Worm (Caenorhabditis elegans) whole organism, L4 larva: Measurements from ENCODE around the gene set-4.

Experiments used
- D1046.2 ChIP-seq: fragments of 200-800 bp; sonication (Bioruptor generic); IDR thresholded peaks from 2 replicates; pipeline ENCODE4 v1.3.6; 2022; ENCODE audit warnings: missing genetic modification characterization, missing compliant biosample characterization
- F26F4.8 ChIP-seq: fragments of 200-800 bp; sonication (Bioruptor generic); conservative IDR thresholded peaks from 2 replicates; pipeline ENCODE4 v1.3.6; 2022; ENCODE audit warnings: missing genetic modification characterization, missing compliant biosample characterization
- F49E8.2 ChIP-seq: sonication (generic microtip); optimal IDR thresholded peaks from 2 replicates; lab custom pipeline; 2016; ENCODE audit warnings: missing compliant biosample characterization, mild to moderate bottlenecking, missing genetic modification characterization, borderline replicate concordance
- T20F7.1 ChIP-seq: fragments of 200-800 bp; sonication (Bioruptor generic); optimal IDR thresholded peaks from 2 replicates; lab custom pipeline; 2018; ENCODE audit warnings: mild to moderate bottlenecking, missing genetic modification characterization, missing compliant biosample characterization
- Y48G9A.11 ChIP-seq: fragments of 200-800 bp; sonication (Bioruptor generic); IDR thresholded peaks from 2 replicates; pipeline ENCODE4 v1.3.6; 2022; ENCODE audit warnings: missing genetic modification reagents, missing genetic modification characterization, missing compliant biosample characterization
- Y5F2A.4 ChIP-seq: fragments of 200-800 bp; sonication (Bioruptor generic); optimal IDR thresholded peaks from 2 replicates; lab custom pipeline; 2018; ENCODE audit warnings: mild to moderate bottlenecking, missing genetic modification characterization, missing compliant biosample characterization
- Y75B8A.6 ChIP-seq: fragments of 200-800 bp; sonication (Bioruptor generic); IDR thresholded peaks from 2 replicates; pipeline ENCODE4 v1.3.6; 2022; ENCODE audit warnings: missing genetic modification reagents, missing genetic modification characterization, missing compliant biosample characterization
- ZK546.5 ChIP-seq, 2 experiments: sonication (generic microtip); optimal IDR thresholded peaks; 2 replicates each; lab custom pipeline; 2017; ENCODE audit warnings: missing biosample characterization in 2 of 2, missing genetic modification characterization in 2 of 2
- aha-1 ChIP-seq: fragments of 150-350 bp; peaks from one replicate; lab custom pipeline; 2014; ENCODE audit warnings: missing biosample characterization, missing genetic modification characterization
- aly-2 ChIP-seq: sonication (generic microtip); optimal IDR thresholded peaks from 2 replicates; lab custom pipeline; 2018; ENCODE audit warnings: missing biosample characterization, missing genetic modification characterization
- attf-4 ChIP-seq: sonication (generic microtip); optimal IDR thresholded peaks from 3 replicates; lab custom pipeline; 2017; ENCODE audit warnings: missing biosample characterization, missing genetic modification characterization
- ceh-20 ChIP-seq: fragments of 200-800 bp; sonication (Bioruptor generic); IDR thresholded peaks from 2 replicates; pipeline ENCODE4 v1.3.6; 2022; ENCODE audit warnings: missing genetic modification reagents, missing genetic modification characterization, missing compliant biosample characterization
- ceh-28 ChIP-seq: fragments of 150-350 bp; optimal IDR thresholded peaks from 2 replicates; lab custom pipeline; 2014; ENCODE audit warnings: missing biosample characterization, missing genetic modification reagents, missing genetic modification characterization
- ctbp-1 ChIP-seq: fragments of 200-800 bp; sonication (Bioruptor generic); IDR thresholded peaks from 2 replicates; pipeline ENCODE4 v1.3.6; 2022; ENCODE audit warnings: missing genetic modification reagents, missing genetic modification characterization, missing compliant biosample characterization
- daf-19 ChIP-seq: fragments of 200-800 bp; sonication (Bioruptor generic); conservative IDR thresholded peaks from 2 replicates; pipeline ENCODE4 v1.3.6; 2022; ENCODE audit warnings: missing genetic modification characterization, missing compliant biosample characterization
- daf-8 ChIP-seq: fragments of 200-800 bp; sonication (Bioruptor generic); IDR thresholded peaks from 2 replicates; pipeline ENCODE4 v1.3.6; 2022; ENCODE audit warnings: missing genetic modification characterization, missing compliant biosample characterization
- dmd-6 ChIP-seq: fragments of 200-800 bp; sonication (Bioruptor generic); IDR thresholded peaks from 2 replicates; pipeline ENCODE4 v1.3.6; 2022; ENCODE audit warnings: missing genetic modification reagents, missing genetic modification characterization, missing compliant biosample characterization
- dmd-8 ChIP-seq: fragments of 200-800 bp; sonication (Bioruptor generic); IDR thresholded peaks from 2 replicates; pipeline ENCODE4 v1.3.6; 2022; ENCODE audit warnings: missing genetic modification characterization, missing compliant biosample characterization
- dmd-9 ChIP-seq: fragments of 200-800 bp; sonication (Bioruptor generic); IDR thresholded peaks from 2 replicates; pipeline ENCODE4 v1.3.6; 2022; ENCODE audit warnings: missing genetic modification reagents, missing genetic modification characterization, missing compliant biosample characterization
- dpl-1 ChIP-seq: fragments of 150-350 bp; optimal IDR thresholded peaks from 2 replicates; lab custom pipeline; 2014; ENCODE audit warnings: missing biosample characterization, missing genetic modification reagents, missing genetic modification characterization
- duxl-1 ChIP-seq: sonication (generic microtip); optimal IDR thresholded peaks from 2 replicates; lab custom pipeline; 2016; ENCODE audit warnings: mild to moderate bottlenecking, missing genetic modification characterization, moderate library complexity, missing compliant biosample characterization; ENCODE audit not compliant: poor library complexity
- egl-43 ChIP-seq: fragments of 200-800 bp; sonication (Bioruptor generic); IDR thresholded peaks from 2 replicates; pipeline ENCODE4 v1.3.6; 2022; ENCODE audit warnings: missing genetic modification reagents, missing genetic modification characterization, missing compliant biosample characterization
- fkh-10 ChIP-seq: fragments of 150-350 bp; optimal IDR thresholded peaks from 2 replicates; lab custom pipeline; 2014; ENCODE audit warnings: missing biosample characterization, missing genetic modification reagents, missing genetic modification characterization
- hif-1 ChIP-seq, 2 experiments: sonication (generic microtip); optimal IDR thresholded peaks; 2 replicates each; lab custom pipeline; 2016 to 2017; ENCODE audit warnings: missing compliant biosample characterization in 2 of 2, missing genetic modification characterization in 2 of 2, missing genetic modification reagents in 2 of 2, missing genotype in 2 of 2, mild to moderate bottlenecking in 1 of 2
- hlh-11 ChIP-seq: fragments of 200-800 bp; sonication (Bioruptor generic); optimal IDR thresholded peaks from 2 replicates; lab custom pipeline; 2018; ENCODE audit warnings: mild to moderate bottlenecking, missing genetic modification characterization, missing compliant biosample characterization
- hmg-1.1 ChIP-seq: fragments of 200-800 bp; sonication (Bioruptor generic); IDR thresholded peaks from 2 replicates; pipeline ENCODE4 v1.3.6; 2022; ENCODE audit warnings: missing genetic modification reagents, missing genetic modification characterization, missing compliant biosample characterization
- jun-1 ChIP-seq: fragments of 150-350 bp; optimal IDR thresholded peaks from 2 replicates; lab custom pipeline; 2014; ENCODE audit warnings: missing biosample characterization, missing genetic modification reagents, missing genetic modification characterization
- lin-13 ChIP-seq: fragments of 150-350 bp; optimal IDR thresholded peaks from 2 replicates; lab custom pipeline; 2014; ENCODE audit warnings: missing biosample characterization, missing genetic modification reagents, missing genetic modification characterization
- lin-29 ChIP-seq: fragments of 200-800 bp; sonication (Bioruptor generic); IDR thresholded peaks from 2 replicates; pipeline ENCODE4 v1.3.6; 2022; ENCODE audit warnings: missing genetic modification reagents, missing genetic modification characterization, missing compliant biosample characterization
- lin-39 ChIP-seq: fragments of 150-350 bp; optimal IDR thresholded peaks from 2 replicates; lab custom pipeline; 2014; ENCODE audit warnings: missing biosample characterization, missing genetic modification reagents, missing genetic modification characterization
- madf-5 ChIP-seq, 2 experiments: fragments of 200-800 bp; sonication (Bioruptor generic); IDR thresholded peaks; 2 replicates each; pipeline ENCODE4 v1.3.6; 2022; ENCODE audit warnings: missing compliant biosample characterization in 2 of 2, missing genetic modification characterization in 2 of 2
- madf-9 ChIP-seq: fragments of 200-800 bp; sonication (Bioruptor generic); conservative IDR thresholded peaks from 2 replicates; pipeline ENCODE4 v1.3.6; 2022; ENCODE audit warnings: missing genetic modification reagents, missing genetic modification characterization, missing compliant biosample characterization
- mdl-1 ChIP-seq, 2 experiments: fragments of 150-350 bp in 1 of 2; sonication (generic microtip) in 1 of 2; optimal IDR thresholded peaks; 2 replicates each; lab custom pipeline; 2014 to 2017; ENCODE audit warnings: missing biosample characterization in 2 of 2, missing genetic modification characterization in 2 of 2
- mep-1 ChIP-seq: fragments of 150-350 bp; sonication (generic microtip); optimal IDR thresholded peaks from 3 replicates; lab custom pipeline; 2014; ENCODE audit warnings: missing biosample characterization, missing genetic modification characterization
- mes-2 ChIP-seq: sonication (generic microtip); optimal IDR thresholded peaks from 2 replicates; lab custom pipeline; 2016; ENCODE audit warnings: missing genotype, mild to moderate bottlenecking, missing genetic modification characterization, missing compliant biosample characterization; ENCODE audit not compliant: poor library complexity, severe bottlenecking
- mxl-3 ChIP-seq: fragments of 200-800 bp; sonication (Bioruptor generic); optimal IDR thresholded peaks from 2 replicates; lab custom pipeline; 2018; ENCODE audit warnings: mild to moderate bottlenecking, missing genetic modification characterization, missing compliant biosample characterization
- nhr-111 ChIP-seq: fragments of 200-800 bp; sonication (Bioruptor generic); optimal IDR thresholded peaks from 2 replicates; lab custom pipeline; 2018; ENCODE audit warnings: mild to moderate bottlenecking, missing genetic modification characterization, missing compliant biosample characterization
- nhr-48 ChIP-seq: sonication (generic microtip); optimal IDR thresholded peaks from 2 replicates; lab custom pipeline; 2016; ENCODE audit warnings: mild to moderate bottlenecking, missing genetic modification characterization, missing compliant biosample characterization
- nhr-6 ChIP-seq: fragments of 150-350 bp; optimal IDR thresholded peaks from 2 replicates; lab custom pipeline; 2014; ENCODE audit warnings: missing biosample characterization, missing genetic modification characterization
- nhr-77 ChIP-seq: fragments of 150-350 bp; optimal IDR thresholded peaks from 2 replicates; lab custom pipeline; 2014; ENCODE audit warnings: missing biosample characterization, missing genetic modification characterization
- pqm-1 ChIP-seq: sonication (generic microtip); optimal IDR thresholded peaks from 2 replicates; lab custom pipeline; 2017; ENCODE audit warnings: missing biosample characterization, missing genetic modification characterization
- set-16 ChIP-seq: fragments of 200-800 bp; sonication (Bioruptor generic); IDR thresholded peaks from 2 replicates; pipeline ENCODE4 v1.3.6; 2022; ENCODE audit warnings: missing genetic modification reagents, missing genetic modification characterization, missing compliant biosample characterization
- spr-3 ChIP-seq: fragments of 200-800 bp; sonication (Bioruptor generic); optimal IDR thresholded peaks from 2 replicates; lab custom pipeline; 2018; ENCODE audit warnings: mild to moderate bottlenecking, missing genetic modification characterization, missing compliant biosample characterization
- tra-1 ChIP-seq: fragments of 200-800 bp; sonication (Bioruptor generic); IDR thresholded peaks from 2 replicates; pipeline ENCODE4 v1.3.6; 2022; ENCODE audit warnings: missing genetic modification reagents, missing genetic modification characterization, missing compliant biosample characterization
- zip-11 ChIP-seq: fragments of 200-800 bp; sonication (Bioruptor generic); IDR thresholded peaks from 2 replicates; pipeline ENCODE4 v1.3.6; 2022; ENCODE audit warnings: missing genetic modification characterization, missing compliant biosample characterization
- ztf-11 ChIP-seq: fragments of 150-350 bp; optimal IDR thresholded peaks from 2 replicates; lab custom pipeline; 2014; ENCODE audit warnings: missing biosample characterization, missing genetic modification characterization
- ztf-7 ChIP-seq: fragments of 150-350 bp; optimal IDR thresholded peaks from 2 replicates; lab custom pipeline; 2014; ENCODE audit warnings: missing biosample characterization, missing genetic modification characterization

set-4 gene

ce11 chrII:6346551-6347079 is 15.5 kb upstream of the set-4 start (continued):
- TF ChIP-seq Y48G9A.11 (GFP tag; lab: Robert Waterston, UW), result no peak; the same call in 1 of the 2 replicates
- TF ChIP-seq daf-19 (GFP tag; lab: Robert Waterston, UW), result peak; percentile 77
- peak; percentile 80 for TF ChIP-seq nhr-77 (tag; lab: Kevin White, UChicago)
- peak; percentile 74 for TF ChIP-seq ctbp-1 (GFP tag; lab: Robert Waterston, UW)
- peak; percentile 18 for TF ChIP-seq mxl-3 (GFP tag; lab: Kevin White, UChicago)
- 0 out of 2 replicates have a peak, but pooled peaks have one; percentile 26 for TF ChIP-seq daf-8
- TF ChIP-seq, all 104 proteins: peak for 58

DNA sequence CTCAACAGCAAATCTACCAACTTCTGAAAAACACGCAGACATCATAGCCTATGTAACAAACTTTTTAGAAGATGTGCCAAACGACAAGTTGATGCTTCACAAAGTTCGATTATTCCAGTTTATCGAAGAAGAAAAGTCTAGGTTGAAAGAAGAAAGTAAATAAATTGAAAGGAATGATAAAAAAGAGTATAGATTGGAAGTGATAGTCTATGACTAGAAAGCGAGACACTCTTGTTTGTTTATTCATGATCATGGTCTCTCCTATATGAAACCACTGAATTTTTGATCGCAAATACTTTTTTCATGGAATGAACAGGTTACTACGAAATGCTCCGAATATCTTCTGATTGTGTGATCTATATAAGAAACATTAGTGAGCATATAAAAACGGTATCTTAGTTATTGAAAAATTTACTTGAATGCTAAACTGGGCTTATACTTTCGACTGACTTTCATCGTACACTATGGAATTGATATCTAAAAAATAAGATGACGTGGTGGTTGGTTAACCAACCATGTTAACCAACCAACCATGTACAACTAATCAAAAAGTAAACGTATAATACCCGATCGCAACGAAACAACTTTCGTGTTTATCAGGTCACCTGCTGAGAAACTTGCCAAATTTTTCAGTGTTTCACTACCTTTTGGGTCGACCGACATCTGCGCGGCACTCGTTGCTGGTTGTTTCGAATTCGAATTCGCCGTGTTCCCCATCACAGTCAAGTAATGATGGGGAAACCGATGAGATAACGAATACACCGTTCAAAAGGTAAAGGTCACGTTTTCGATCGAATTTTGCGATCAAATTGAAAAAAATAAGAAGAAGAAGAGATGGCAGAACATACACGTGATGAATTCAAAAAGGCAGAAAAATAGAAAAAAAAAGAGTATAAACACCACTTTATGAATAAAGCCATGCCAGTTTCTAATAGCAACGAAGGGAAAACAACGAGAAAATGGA is 14.3 kb upstream of the set-4 start, which contains the start of gene C32D5.8:
Gene C32D5.8, minus strand, starts transcription at position 770 of the 964 bp plus-strand sequence.
- TF ChIP-seq dmd-9 (GFP tag; lab: Robert Waterston, UW), result no peak
- peak; percentile 44 for TF ChIP-seq madf-9 (GFP tag; lab: Robert Waterston, UW)
- no peak for TF ChIP-seq lin-39 (tag; lab: Kevin White, UChicago)
- TF ChIP-seq mep-1, result no peak
- peak; percentile 18 for TF ChIP-seq pqm-1 (tag; lab: Kevin White, UChicago)
- no peak for TF ChIP-seq aly-2 (tag; lab: Kevin White, UChicago)
- TF ChIP-seq hmg-1.1 (GFP tag; lab: Robert Waterston, UW), result no peak
- TF ChIP-seq set-16 (GFP tag; lab: Robert Waterston, UW), result no peak
- no peak for TF ChIP-seq dmd-6 (GFP tag; lab: Robert Waterston, UW)
- TF ChIP-seq spr-3 (GFP tag; lab: Kevin White, UChicago), result no peak
- peak; percentile 92 for TF ChIP-seq aha-1 (tag; lab: Kevin White, UChicago)
- TF ChIP-seq ZK546.5 (tag; optimal IDR thresholded peaks at IDR 0.05; lab: Kevin White, UChicago), result no peak
- no peak for TF ChIP-seq ceh-20 (GFP tag; lab: Robert Waterston, UW)
- peak; percentile 29; the same call in 1 of the 2 replicates for TF ChIP-seq dmd-8 (GFP tag; lab: Robert Waterston, UW)
- no peak for TF ChIP-seq Y5F2A.4
- TF ChIP-seq dpl-1 (GFP tag; lab: Kevin White, UChicago), result no peak
- no peak for TF ChIP-seq ztf-11 (tag; lab: Kevin White, UChicago)
- no peak for TF ChIP-seq F26F4.8
- TF ChIP-seq T20F7.1 (GFP tag; lab: Kevin White, UChicago), result no peak
- TF ChIP-seq egl-43 (GFP tag; lab: Robert Waterston, UW), result no peak
- no peak for TF ChIP-seq Y75B8A.6 (GFP tag; lab: Robert Waterston, UW)
- TF ChIP-seq ztf-7 (tag; lab: Kevin White, UChicago), result peak; percentile 30
- TF ChIP-seq hlh-11 (tag; lab: Kevin White, UChicago), result peak; percentile 37
- peak in 1 of 2 experiments; percentile 66 for TF ChIP-seq mdl-1 (tag; optimal IDR thresholded peaks at IDR 0.05; lab: Kevin White, UChicago)
- TF ChIP-seq F49E8.2 (tag; lab: Kevin White, UChicago), result no peak
- no peak for TF ChIP-seq lin-29 (GFP tag; lab: Robert Waterston, UW)
- TF ChIP-seq hif-1 (tag; optimal IDR thresholded peaks at IDR 0.05; lab: Kevin White, UChicago), result no peak
- TF ChIP-seq Y48G9A.11 (GFP tag; lab: Robert Waterston, UW), result no peak
- no peak for TF ChIP-seq jun-1 (tag; lab: Kevin White, UChicago)
- no peak for TF ChIP-seq tra-1 (GFP tag; lab: Robert Waterston, UW)
- no peak for TF ChIP-seq nhr-48
- peak; percentile 38 for TF ChIP-seq mxl-3 (GFP tag; lab: Kevin White, UChicago)
- no peak for TF ChIP-seq mes-2
- TF ChIP-seq lin-13 (GFP tag; lab: Kevin White, UChicago), result no peak
- no peak for TF ChIP-seq madf-5 (GFP tag; IDR thresholded peaks at IDR 0.05; lab: Robert Waterston, UW)
- TF ChIP-seq nhr-6, result no peak
- TF ChIP-seq fkh-10 (GFP tag; lab: Kevin White, UChicago), result no peak
- TF ChIP-seq D1046.2 (GFP tag; lab: Robert Waterston, UW), result no peak
- no peak for TF ChIP-seq attf-4 (tag; lab: Kevin White, UChicago)
- no peak for TF ChIP-seq zip-11 (GFP tag; lab: Robert Waterston, UW)
- no peak for TF ChIP-seq ceh-28 (tag; lab: Kevin White, UChicago)
- no peak for TF ChIP-seq nhr-111 (GFP tag; lab: Kevin White, UChicago)
- no peak for TF ChIP-seq duxl-1
